Worm (Caenorhabditis elegans) whole organism, L2 larva: ENCODE data around the gene fbxc-51.

ENCODE experiments used
- aly-2 ChIP-seq: fragments of 150-350 bp; optimal IDR thresholded peaks from 2 replicates; lab custom pipeline; 2014; ENCODE audit warnings: missing biosample characterization, missing genetic modification characterization
- egl-27 ChIP-seq: sonication (generic microtip); optimal IDR thresholded peaks from 3 replicates; lab custom pipeline; 2017; ENCODE audit warnings: missing biosample characterization, missing genetic modification reagents, missing genetic modification characterization
- lin-39 ChIP-seq: fragments of 150-350 bp; optimal IDR thresholded peaks from 2 replicates; lab custom pipeline; 2014; ENCODE audit warnings: missing biosample characterization, missing genetic modification reagents, missing genetic modification characterization
- nhr-12 ChIP-seq: fragments of 150-350 bp; optimal IDR thresholded peaks from 2 replicates; lab custom pipeline; 2014; ENCODE audit warnings: missing biosample characterization, missing genetic modification characterization
- snpc-4 ChIP-seq: fragments of 150-350 bp; optimal IDR thresholded peaks from 2 replicates; lab custom pipeline; 2014; ENCODE audit warnings: missing biosample characterization, missing genetic modification characterization
- unc-39 ChIP-seq: fragments of 150-350 bp; optimal IDR thresholded peaks from 2 replicates; lab custom pipeline; 2014; ENCODE audit warnings: missing biosample characterization, missing genetic modification characterization
- unc-62 ChIP-seq: fragments of 150-350 bp; optimal IDR thresholded peaks from 2 replicates; lab custom pipeline; 2014; ENCODE audit warnings: missing biosample characterization, missing genetic modification reagents, missing genetic modification characterization

DNA sequence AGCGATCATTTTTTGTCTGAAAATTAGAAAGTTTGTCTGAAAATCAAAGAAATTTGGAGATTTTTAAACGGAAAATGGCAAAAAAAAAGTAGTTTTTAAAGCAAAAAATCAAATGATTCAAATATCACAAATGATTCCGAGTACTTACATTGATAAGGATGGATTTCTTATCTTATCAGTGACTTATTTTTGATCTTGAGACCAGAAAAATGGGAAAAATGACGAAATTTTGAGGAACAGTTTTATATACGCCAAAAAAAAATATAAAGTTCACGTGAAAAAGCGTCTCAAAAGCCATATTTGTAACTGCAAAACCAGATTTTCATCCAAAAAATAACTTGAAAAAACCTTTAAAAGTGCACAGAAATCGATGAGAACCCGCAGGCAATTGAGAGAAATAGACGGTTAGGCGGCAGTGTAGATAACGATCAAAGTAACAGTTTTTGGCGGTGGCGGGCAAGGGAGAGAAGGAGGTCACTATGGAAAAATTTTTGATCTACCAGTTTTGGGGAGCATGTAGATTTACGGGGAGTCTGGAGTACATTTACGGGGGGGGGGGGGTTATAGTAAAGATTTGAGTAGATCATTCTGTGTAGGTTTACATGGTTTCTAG is 32.2 kb downstream of the fbxc-51 start, which contains the start of gene T07D3.9:
- TF ChIP-seq unc-62 (GFP tag; lab: Kevin White, UChicago), result no peak
- no peak for TF ChIP-seq egl-27 (tag; lab: Kevin White, UChicago)
- TF ChIP-seq nhr-12 (tag; lab: Kevin White, UChicago), result no peak
- no peak for TF ChIP-seq lin-39 (tag; lab: Kevin White, UChicago)
- TF ChIP-seq aly-2 (tag; lab: Kevin White, UChicago), result no peak
- TF ChIP-seq unc-39 (tag; lab: Kevin White, UChicago), result no peak
- TF ChIP-seq snpc-4, result no peak
